Fruit fly (Drosophila melanogaster): Measurements from ENCODE around the gene CG11444.

The CG11444 gene

dm6 chrX:4511575-4511974 is 42.6 kb downstream of the CG11444 start:
- TF ChIP-seq emc (GFP tag; optimal IDR thresholded peaks at IDR 0.05) = no peak
- TF ChIP-seq mirr (GFP tag; optimal IDR thresholded peaks at IDR 0.05) = no peak
- TF ChIP-seq CTCF (GFP tag; optimal IDR thresholded peaks at IDR 0.05) = peak; percentile 66
- TF ChIP-seq aop (GFP tag; IDR thresholded peaks at IDR 0.05) = no peak

DNA sequence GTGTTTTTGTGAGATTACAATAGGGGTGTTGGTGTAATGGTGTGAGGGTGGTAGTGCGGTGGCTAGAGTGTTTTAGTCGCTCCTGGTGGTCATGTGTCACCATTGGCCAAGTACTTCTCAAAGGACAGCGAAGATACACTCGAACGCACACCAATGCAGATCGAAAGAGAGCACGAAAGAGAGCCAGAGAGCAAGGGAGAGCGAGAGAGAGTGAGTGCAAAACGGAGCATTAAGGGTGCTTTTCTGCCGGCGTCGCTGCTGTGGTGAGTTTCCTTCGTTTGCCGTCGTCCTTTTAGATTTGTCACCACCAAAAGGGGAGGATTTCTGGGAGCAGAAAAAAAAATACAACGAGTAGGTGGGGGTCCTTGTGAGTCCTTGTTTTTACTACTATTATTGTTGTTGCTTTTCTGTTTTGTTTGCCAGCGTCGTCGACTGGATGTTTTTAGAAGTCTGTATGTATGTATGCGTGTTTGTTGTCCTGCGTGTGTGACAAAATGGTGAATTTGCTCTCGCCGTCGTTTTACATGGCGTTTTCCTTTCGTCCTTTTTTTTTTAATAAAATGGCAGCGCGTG is 46.0 kb downstream of the CG11444 start:
- TF ChIP-seq sens (GFP tag) = no peak
- TF ChIP-seq CG8924 (tag; optimal IDR thresholded peaks at IDR 0.05) = no peak
- TF ChIP-seq Doc2 (GFP tag; IDR thresholded peaks at IDR 0.05) = no peak
- TF ChIP-seq pros (GFP tag; optimal IDR thresholded peaks at IDR 0.05) = peak; percentile 44
- no peak for TF ChIP-seq MTF-1 (GFP tag; optimal IDR thresholded peaks at IDR 0.05; ENCODE audit: borderline replicate concordance)
- no peak for TF ChIP-seq Stat92E (GFP tag; optimal IDR thresholded peaks at IDR 0.05)
- peak; percentile 70 for TF ChIP-seq CG4360 (GFP tag; IDR thresholded peaks at IDR 0.05)
- TF ChIP-seq grn (GFP tag; optimal IDR thresholded peaks at IDR 0.05) = no peak
- TF ChIP-seq Max (GFP tag; optimal IDR thresholded peaks at IDR 0.05) = no peak
- TF ChIP-seq Hr51 (GFP tag; optimal IDR thresholded peaks at IDR 0.05) = no peak
- peak; percentile 69 for TF ChIP-seq cg (GFP tag; optimal IDR thresholded peaks at IDR 0.05)
- TF ChIP-seq bowl (GFP tag; IDR thresholded peaks at IDR 0.05) = no peak
- no peak for TF ChIP-seq ac (GFP tag; optimal IDR thresholded peaks at IDR 0.05)
- TF ChIP-seq CG11247 (GFP tag; IDR thresholded peaks at IDR 0.05) = no peak
- peak; percentile 65; the same call in 1 of the 2 replicates for TF ChIP-seq seq (GFP tag; IDR thresholded peaks at IDR 0.05)
- no peak for TF ChIP-seq CG1602 (GFP tag; optimal IDR thresholded peaks at IDR 0.05)
- no peak for TF ChIP-seq CG10274 (GFP tag; optimal IDR thresholded peaks at IDR 0.05)
- no peak for TF ChIP-seq CG31388 (GFP tag; optimal IDR thresholded peaks at IDR 0.05)
- no peak for TF ChIP-seq CG9817 (tag; optimal IDR thresholded peaks at IDR 0.05)
- TF ChIP-seq CG13123 (GFP tag; optimal IDR thresholded peaks at IDR 0.05) = no peak
- peak; percentile 85 for TF ChIP-seq yki (optimal IDR thresholded peaks at IDR 0.05)
- no peak for TF ChIP-seq p53 (GFP tag; optimal IDR thresholded peaks at IDR 0.05)
- TF ChIP-seq CG4404 (GFP tag; IDR thresholded peaks at IDR 0.05) = no peak
- no peak for TF ChIP-seq CHES-1-like (GFP tag; optimal IDR thresholded peaks at IDR 0.05)
- no peak for TF ChIP-seq CG8478 (optimal IDR thresholded peaks at IDR 0.05)
- peak; percentile 75 for TF ChIP-seq Adf1 (GFP tag; IDR thresholded peaks at IDR 0.05)
- peak; percentile 90 for TF ChIP-seq Nf-YC (tag; optimal IDR thresholded peaks at IDR 0.05)
- TF ChIP-seq Deaf1 (tag; optimal IDR thresholded peaks at IDR 0.05) = peak; percentile 18
- TF ChIP-seq Scr (GFP tag; IDR thresholded peaks at IDR 0.05; ENCODE audit: partially characterized antibody) = no peak
- no peak for TF ChIP-seq Dip2 (GFP tag; IDR thresholded peaks at IDR 0.05)
- no peak for TF ChIP-seq fd3F (GFP tag; optimal IDR thresholded peaks at IDR 0.05)
- no peak for TF ChIP-seq Oli (tag; optimal IDR thresholded peaks at IDR 0.05)
- TF ChIP-seq Ravus (GFP tag; IDR thresholded peaks at IDR 0.05) = no peak
- no peak for TF ChIP-seq CG14014 (GFP tag; IDR thresholded peaks at IDR 0.05)
- no peak for TF ChIP-seq CG3847 (GFP tag; IDR thresholded peaks at IDR 0.05)
- no peak for TF ChIP-seq CG8281 (tag; optimal IDR thresholded peaks at IDR 0.05)
- no peak for TF ChIP-seq corto (GFP tag; optimal IDR thresholded peaks at IDR 0.05)
- TF ChIP-seq MESR4 (GFP tag; optimal IDR thresholded peaks at IDR 0.05) = no peak
- no peak for TF ChIP-seq Dp (GFP tag; optimal IDR thresholded peaks at IDR 0.05)
- TF ChIP-seq pb (GFP tag; optimal IDR thresholded peaks at IDR 0.05) = no peak
- TF ChIP-seq org-1 (GFP tag; optimal IDR thresholded peaks at IDR 0.05) = no peak
- TF ChIP-seq z (GFP tag; IDR thresholded peaks at IDR 0.05) = peak; percentile 90
- no peak for TF ChIP-seq knrl (GFP tag; IDR thresholded peaks at IDR 0.05; ENCODE audit: partially characterized antibody)
- TF ChIP-seq CG10366 (GFP tag; IDR thresholded peaks at IDR 0.05) = no peak
- TF ChIP-seq ase (GFP tag; IDR thresholded peaks at IDR 0.05) = no peak
- no peak for TF ChIP-seq Mrtf (GFP tag; IDR thresholded peaks at IDR 0.05)
- peak; percentile 64 for TF ChIP-seq sqz (GFP tag; optimal IDR thresholded peaks at IDR 0.05)
- TF ChIP-seq Sin3A (optimal IDR thresholded peaks at IDR 0.05) = no peak

Measured in whole organism, embryonic.